Fruit fly (Drosophila melanogaster): Measurements from ENCODE around the gene CG11037.

DNA sequence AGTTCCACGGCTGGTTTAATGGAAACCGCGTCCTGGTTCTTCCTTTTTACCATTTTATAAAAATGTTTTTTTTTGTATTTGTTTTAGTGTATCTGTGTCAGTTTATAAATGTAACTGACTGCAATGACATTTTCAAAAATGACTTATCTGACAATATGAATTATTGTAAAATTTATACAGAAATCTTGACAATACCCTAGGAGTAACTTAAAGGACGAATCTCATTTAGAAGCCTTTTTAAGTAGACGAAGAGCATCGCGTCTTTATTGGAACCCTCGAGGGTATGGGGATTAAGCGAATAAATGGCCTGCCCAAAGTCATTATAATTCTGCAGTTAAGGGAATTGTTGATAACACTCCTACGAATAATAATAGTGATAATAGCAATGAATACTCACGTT, 5.5 kb upstream of the CG11037 start, which contains the start of gene CG12983:
- TF ChIP-seq HLH106 (tag; optimal IDR thresholded peaks at IDR 0.05) (no peak), psq (GFP tag; optimal IDR thresholded peaks at IDR 0.05) (no peak), Abd-B (GFP tag; optimal IDR thresholded peaks at IDR 0.05) (no peak), ey (GFP tag; optimal IDR thresholded peaks at IDR 0.05) (no peak), sage (GFP tag; optimal IDR thresholded peaks at IDR 0.05) (no peak), brk (GFP tag; optimal IDR thresholded peaks at IDR 0.05) (no peak), pan (optimal IDR thresholded peaks at IDR 0.05) (no peak), Myc (optimal IDR thresholded peaks at IDR 0.05) (no peak), Dfd (GFP tag; optimal IDR thresholded peaks at IDR 0.05) (no peak), usp (GFP tag; optimal IDR thresholded peaks at IDR 0.05) (no peak), br (GFP tag; optimal IDR thresholded peaks at IDR 0.05) (no peak), CG32264 (GFP tag; optimal IDR thresholded peaks at IDR 0.05) (no peak), jim (GFP tag; optimal IDR thresholded peaks at IDR 0.05) (no peak), dmrt93B (GFP tag; optimal IDR thresholded peaks at IDR 0.05) (no peak)

Data from whole organism, wandering third instar larva.